Worm (Caenorhabditis elegans) whole organism, L1 larva: ENCODE results near the gene clec-24.

Experiments
- F16B12.6 ChIP-seq: fragments of 150-350 bp; optimal IDR thresholded peaks from 2 replicates; lab custom pipeline; 2014; ENCODE audit warnings: missing biosample characterization, missing genetic modification characterization
- Y116A8C.19 ChIP-seq: sonication (generic microtip); optimal IDR thresholded peaks from 2 replicates; lab custom pipeline; 2016; ENCODE audit warnings: missing compliant biosample characterization, missing genetic modification characterization, borderline replicate concordance
- alr-1 ChIP-seq: fragments of 200-800 bp; sonication (Bioruptor generic); optimal IDR thresholded peaks from 2 replicates; lab custom pipeline; 2018; ENCODE audit warnings: borderline replicate concordance, mild to moderate bottlenecking, missing genetic modification characterization, missing compliant biosample characterization
- ama-1 ChIP-seq: fragments of 150-350 bp; optimal IDR thresholded peaks from 2 replicates; lab custom pipeline; 2014
- ceh-63 ChIP-seq: fragments of 200-800 bp; sonication (Bioruptor generic); optimal IDR thresholded peaks from 2 replicates; lab custom pipeline; 2018; ENCODE audit warnings: mild to moderate bottlenecking, missing genetic modification characterization, missing compliant biosample characterization
- dsc-1 ChIP-seq: sonication (generic microtip); optimal IDR thresholded peaks from 2 replicates; lab custom pipeline; 2016; ENCODE audit warnings: mild to moderate bottlenecking, missing genetic modification characterization, missing compliant biosample characterization
- efl-3 ChIP-seq: fragments of 200-800 bp; sonication (Bioruptor generic); optimal IDR thresholded peaks from 2 replicates; lab custom pipeline; 2018; ENCODE audit warnings: mild to moderate bottlenecking, missing genetic modification characterization, missing compliant biosample characterization
- egl-13 ChIP-seq: sonication (generic microtip); optimal IDR thresholded peaks from 2 replicates; lab custom pipeline; 2016; ENCODE audit warnings: missing genotype, missing genetic modification reagents, missing genetic modification characterization, missing compliant biosample characterization
- egl-27 ChIP-seq, 2 experiments: fragments of 150-350 bp in 1 of 2; sonication (generic microtip); optimal IDR thresholded peaks; 3 replicates each; lab custom pipeline; 2017 to 2018; ENCODE audit warnings: missing biosample characterization in 2 of 2, missing genetic modification characterization in 2 of 2, missing genetic modification reagents in 2 of 2
- elt-2 ChIP-seq: sonication (generic microtip); optimal IDR thresholded peaks from 2 replicates; lab custom pipeline; 2016; ENCODE audit warnings: missing genetic modification characterization, mild to moderate bottlenecking, inconsistent platforms, missing compliant biosample characterization, missing genetic modification reagents
- ets-5 ChIP-seq: fragments of 200-800 bp; sonication (Bioruptor generic); IDR thresholded peaks from 2 replicates; pipeline ENCODE4 v1.3.6; 2022; ENCODE audit warnings: missing genetic modification characterization, missing compliant biosample characterization
- fkh-8 ChIP-seq: sonication (generic microtip); optimal IDR thresholded peaks from 2 replicates; lab custom pipeline; 2016; ENCODE audit warnings: mild to moderate bottlenecking, missing genetic modification characterization, missing compliant biosample characterization
- hlh-17 ChIP-seq: fragments of 200-800 bp; sonication (Bioruptor generic); optimal IDR thresholded peaks from 2 replicates; lab custom pipeline; 2018; ENCODE audit warnings: missing genetic modification characterization, mild to moderate bottlenecking, missing compliant biosample characterization, moderate library complexity, borderline replicate concordance
- hlh-4 ChIP-seq: sonication (generic microtip); optimal IDR thresholded peaks from 2 replicates; lab custom pipeline; 2016; ENCODE audit warnings: mild to moderate bottlenecking, missing genetic modification characterization, missing compliant biosample characterization
- irx-1 ChIP-seq: sonication (generic microtip); optimal IDR thresholded peaks from 2 replicates; lab custom pipeline; 2016; ENCODE audit warnings: missing genetic modification characterization, missing compliant biosample characterization
- isw-1 ChIP-seq: fragments of 200-800 bp; sonication (Bioruptor generic); IDR thresholded peaks from 2 replicates; pipeline ENCODE4 v1.3.6; 2022; ENCODE audit warnings: missing genetic modification characterization, missing compliant biosample characterization
- lin-14 ChIP-seq: fragments of 200-800 bp; sonication (Bioruptor generic); optimal IDR thresholded peaks from 2 replicates; lab custom pipeline; 2018; ENCODE audit warnings: mild to moderate bottlenecking, missing genetic modification characterization, moderate library complexity, missing compliant biosample characterization
- lin-35 ChIP-seq, 2 experiments: fragments of 150-350 bp; optimal IDR thresholded peaks; 2 replicates each; lab custom pipeline; 2014; ENCODE audit warnings: missing biosample characterization in 2 of 2, missing genetic modification characterization in 2 of 2, missing genetic modification reagents in 2 of 2
- lir-3 ChIP-seq: sonication (generic microtip); optimal IDR thresholded peaks from 2 replicates; lab custom pipeline; 2016; ENCODE audit warnings: mild to moderate bottlenecking, missing genetic modification characterization, moderate library complexity, missing compliant biosample characterization; ENCODE audit not compliant: poor library complexity
- lsy-2 ChIP-seq, 2 experiments: fragments of 150-350 bp; optimal IDR thresholded peaks; 2 replicates each; lab custom pipeline; 2014; ENCODE audit warnings: missing biosample characterization in 2 of 2, missing genetic modification characterization in 2 of 2
- mef-2 ChIP-seq: fragments of 150-350 bp; optimal IDR thresholded peaks from 2 replicates; lab custom pipeline; 2014; ENCODE audit warnings: missing biosample characterization, missing genetic modification characterization
- nhr-237 ChIP-seq: fragments of 150-350 bp; optimal IDR thresholded peaks from 2 replicates; lab custom pipeline; 2014; ENCODE audit warnings: missing biosample characterization, missing genetic modification characterization
- nhr-71 ChIP-seq: sonication (generic microtip); optimal IDR thresholded peaks from 2 replicates; lab custom pipeline; 2016; ENCODE audit warnings: mild to moderate bottlenecking, missing genetic modification characterization, moderate library complexity, missing compliant biosample characterization
- nhr-76 ChIP-seq: sonication (generic microtip); optimal IDR thresholded peaks from 2 replicates; lab custom pipeline; 2017; ENCODE audit warnings: missing biosample characterization, missing genetic modification characterization
- nhr-90 ChIP-seq: sonication (generic microtip); optimal IDR thresholded peaks from 2 replicates; lab custom pipeline; 2016; ENCODE audit warnings: mild to moderate bottlenecking, missing genetic modification characterization, missing compliant biosample characterization; ENCODE audit not compliant: poor library complexity
- pag-3 ChIP-seq: sonication (generic microtip); optimal IDR thresholded peaks from 2 replicates; lab custom pipeline; 2017; ENCODE audit warnings: missing genetic modification characterization, mild to moderate bottlenecking, missing compliant biosample characterization, antibody characterized with exemption, borderline replicate concordance; ENCODE audit not compliant: insufficient read depth
- pqm-1 ChIP-seq: sonication (generic microtip); optimal IDR thresholded peaks from 3 replicates; lab custom pipeline; 2017; ENCODE audit warnings: missing biosample characterization, missing genetic modification characterization
- sox-4 ChIP-seq: sonication (generic microtip); optimal IDR thresholded peaks from 2 replicates; lab custom pipeline; 2016; ENCODE audit warnings: missing genetic modification characterization, missing compliant biosample characterization
- tbx-2 ChIP-seq: sonication (generic microtip); optimal IDR thresholded peaks from 2 replicates; lab custom pipeline; 2016; ENCODE audit warnings: missing genetic modification characterization, missing compliant biosample characterization
- unc-62 ChIP-seq: fragments of 150-350 bp; optimal IDR thresholded peaks from 2 replicates; lab custom pipeline; 2014; ENCODE audit warnings: missing biosample characterization, missing genetic modification reagents, missing genetic modification characterization
- zip-4 ChIP-seq: fragments of 200-800 bp; sonication (Bioruptor generic); optimal IDR thresholded peaks from 2 replicates; lab custom pipeline; 2018; ENCODE audit warnings: mild to moderate bottlenecking, missing genetic modification characterization, moderate library complexity, missing compliant biosample characterization

clec-24 gene

ce11 chrV:16842941-16843340, 18.9 kb upstream of the clec-24 start, which contains the start of gene clec-25:
Gene clec-25, plus strand, starts transcription at chrV:16843241.
- TF ChIP-seq pqm-1 (tag; lab: Kevin White, UChicago) (no peak), tbx-2 (tag; lab: Kevin White, UChicago) (no peak), dsc-1 (tag; lab: Kevin White, UChicago) (no peak), hlh-17 (GFP tag; lab: Kevin White, UChicago) (no peak), nhr-76 (tag; lab: Kevin White, UChicago) (no peak), hlh-4 (tag; lab: Kevin White, UChicago) (no peak), efl-3 (GFP tag; lab: Kevin White, UChicago) (no peak), F16B12.6 (tag; lab: Kevin White, UChicago) (no peak), ama-1 (lab: Kevin White, UChicago) (no peak), egl-27 (tag; optimal IDR thresholded peaks at IDR 0.05; lab: Kevin White, UChicago) (no peak), nhr-71 (tag; lab: Kevin White, UChicago) (no peak), lin-35 (GFP tag; optimal IDR thresholded peaks at IDR 0.05; lab: Kevin White, UChicago) (no peak), Y116A8C.19 (tag; lab: Kevin White, UChicago) (no peak), irx-1 (tag; lab: Kevin White, UChicago) (no peak), zip-4 (GFP tag; lab: Kevin White, UChicago) (no peak), unc-62 (GFP tag; lab: Kevin White, UChicago) (no peak)

- TF ChIP-seq fkh-8 (tag; lab: Kevin White, UChicago) (no peak), Y116A8C.19 (tag; lab: Kevin White, UChicago) (no peak), elt-2 (tag; lab: Kevin White, UChicago) (peak; percentile 44), lir-3 (no peak)
These were observed 13.3 kb upstream of the clec-24 start, which contains the start of the genes clec-36 and clec-26 for ce11 chrV:16848498-16848897. Gene clec-36, minus strand, starts transcription at chrV:16848598. Gene clec-26, plus strand, starts transcription at chrV:16848611.

DNA sequence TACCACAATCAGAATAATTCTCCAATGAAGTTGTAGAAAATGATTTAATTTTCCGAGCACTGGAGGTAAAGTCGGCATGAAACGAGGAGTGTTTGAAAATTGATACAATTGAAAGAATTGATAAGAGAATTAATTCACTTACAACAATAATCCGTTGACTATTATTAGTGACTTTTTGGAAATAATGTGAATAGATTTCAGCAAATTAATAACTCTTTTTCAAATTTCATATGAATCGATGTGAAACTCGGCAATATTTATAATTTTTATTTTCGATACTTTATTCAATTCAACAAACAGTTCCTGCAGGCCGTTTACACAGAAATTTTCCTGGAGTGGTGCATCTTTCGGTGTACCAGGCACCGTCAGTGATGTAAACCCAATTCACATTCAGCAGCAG, 9.8 kb upstream of the clec-24 start, which contains the start of gene clec-37:
Gene clec-37 (minus strand): TSS at position 101 of the 400 bp plus-strand sequence.
- TF ChIP-seq ets-5 (no peak), ceh-63 (GFP tag; lab: Kevin White, UChicago) (no peak), nhr-237 (tag; lab: Kevin White, UChicago) (no peak), pag-3 (tag; lab: Kevin White, UChicago) (no peak), unc-62 (GFP tag; lab: Kevin White, UChicago) (no peak), egl-13 (tag; lab: Kevin White, UChicago) (no peak), pqm-1 (tag; lab: Kevin White, UChicago) (no peak), sox-4 (no peak)

- TF ChIP-seq alr-1 (tag; lab: Kevin White, UChicago) (no peak), lin-14 (GFP tag; lab: Kevin White, UChicago) (no peak), lsy-2 (tag; optimal IDR thresholded peaks at IDR 0.05; lab: Kevin White, UChicago) (no peak), efl-3 (GFP tag; lab: Kevin White, UChicago) (no peak), irx-1 (tag; lab: Kevin White, UChicago) (no peak), isw-1 (no peak), mef-2 (tag; lab: Kevin White, UChicago) (no peak), nhr-90 (no peak)
- TF ChIP-seq, all 84 proteins: peak for 0
These were observed 7.7 kb upstream of the clec-24 start, which contains the start of the genes clec-35 and clec-27 for ce11 chrV:16853956-16854683. Gene clec-35, minus strand, starts transcription at chrV:16854056. Gene clec-27, plus strand, starts transcription at chrV:16854633.
